Worm (Caenorhabditis elegans): Measurements from ENCODE around the gene T02D1.8.

- TF ChIP-seq egl-27 (tag; optimal IDR thresholded peaks at IDR 0.05) (no peak), vab-15 (tag; optimal IDR thresholded peaks at IDR 0.05) (no peak), elt-2 (tag; optimal IDR thresholded peaks at IDR 0.05) (no peak), snpc-4 (tag; optimal IDR thresholded peaks at IDR 0.05) (no peak), pag-3 (tag; optimal IDR thresholded peaks at IDR 0.05; ENCODE audit: borderline replicate concordance, insufficient read depth) (no peak), ets-5 (GFP tag; IDR thresholded peaks at IDR 0.05) (no peak), nhr-90 (tag; optimal IDR thresholded peaks at IDR 0.05; ENCODE audit: poor library complexity) (no peak), ama-1 (optimal IDR thresholded peaks at IDR 0.05) (no peak)
These were observed 40.1 kb upstream of the T02D1.8 start, which contains the start of gene C06A12.3 for ce11 chrIV:17427423-17427822.
